Worm (Caenorhabditis elegans) whole organism, mixed stage, embryonic: ENCODE data around the gene mrt-2.

ENCODE experiments used
- blmp-1 ChIP-seq: fragments of 150-350 bp; optimal IDR thresholded peaks from 2 replicates; lab custom pipeline; 2014; ENCODE audit warnings: missing biosample characterization, missing genetic modification characterization
- lin-32 ChIP-seq: fragments of 200-800 bp; sonication (Bioruptor generic); optimal IDR thresholded peaks from 2 replicates; lab custom pipeline; 2018; ENCODE audit warnings: mild to moderate bottlenecking, missing genetic modification characterization, missing compliant biosample characterization
- lsy-2 ChIP-seq: fragments of 150-350 bp; optimal IDR thresholded peaks from 2 replicates; lab custom pipeline; 2014; ENCODE audit warnings: missing biosample characterization, missing genetic modification characterization
- nhr-76 ChIP-seq: sonication (generic microtip); optimal IDR thresholded peaks from 2 replicates; lab custom pipeline; 2017; ENCODE audit warnings: missing biosample characterization, missing genetic modification characterization
- pha-4 ChIP-seq: fragments of 150-350 bp; optimal IDR thresholded peaks from 2 replicates; lab custom pipeline; 2018; ENCODE audit warnings: missing biosample characterization, missing genetic modification reagents, missing genetic modification characterization
- tbx-8 ChIP-seq: fragments of 200-800 bp; sonication (Bioruptor generic); optimal IDR thresholded peaks from 2 replicates; lab custom pipeline; 2018; ENCODE audit warnings: mild to moderate bottlenecking, missing genetic modification characterization, moderate library complexity, missing compliant biosample characterization
- unc-62 ChIP-seq: fragments of 150-350 bp; optimal IDR thresholded peaks from 2 replicates; lab custom pipeline; 2014; ENCODE audit warnings: missing biosample characterization, missing genetic modification reagents, missing genetic modification characterization

DNA sequence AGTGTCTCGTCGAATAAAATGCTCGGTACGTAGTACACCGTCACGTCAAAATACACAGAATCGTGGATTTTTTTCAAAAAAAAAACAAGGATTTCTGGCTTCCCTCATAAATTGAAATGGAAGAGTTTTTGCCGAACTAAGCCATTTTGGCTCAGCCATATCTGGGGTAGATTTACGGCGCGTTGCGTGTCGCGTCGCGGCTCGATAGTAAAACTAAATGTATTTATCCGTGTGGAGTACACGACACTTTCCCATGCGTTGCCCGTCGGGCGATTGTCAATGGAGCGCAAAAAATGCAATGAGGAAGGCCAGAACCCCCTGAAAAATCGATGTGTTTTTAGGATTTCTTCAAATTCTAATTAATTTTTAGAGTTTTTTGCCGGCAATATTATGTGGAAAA is 3.7 kb downstream of the mrt-2 start:
- no peak for TF ChIP-seq nhr-76 (tag; lab: Kevin White, UChicago)
- no peak for TF ChIP-seq tbx-8 (GFP tag; lab: Kevin White, UChicago)
- no peak for TF ChIP-seq lsy-2 (tag; lab: Kevin White, UChicago)
- TF ChIP-seq blmp-1 (tag; lab: Kevin White, UChicago): no peak
- no peak for TF ChIP-seq lin-32
- TF ChIP-seq pha-4 (tag; lab: Kevin White, UChicago): no peak
- TF ChIP-seq unc-62 (GFP tag; lab: Kevin White, UChicago): no peak
